Worm (Caenorhabditis elegans): Measurements from ENCODE around the gene hut-1.

Gene hut-1

ce11 chrIII:12746369-12746855 lies 35.1 kb downstream of the hut-1 start, which contains the start of gene Y111B2A.21:
Gene Y111B2A.21 (plus strand): TSS chrIII:12746419.
- TF ChIP-seq pqm-1 (tag; optimal IDR thresholded peaks at IDR 0.05) (no peak), ama-1 (optimal IDR thresholded peaks at IDR 0.05) (no peak), nhr-43 (tag; optimal IDR thresholded peaks at IDR 0.05; ENCODE audit: poor library complexity, severe bottlenecking) (no peak), ceh-9 (tag; optimal IDR thresholded peaks at IDR 0.05) (no peak), unc-62 (GFP tag; optimal IDR thresholded peaks at IDR 0.05) (no peak), lsy-12 (tag; optimal IDR thresholded peaks at IDR 0.05) (no peak)

ce11 chrIII:12750831-12751230 lies 39.5 kb downstream of the hut-1 start, which contains the start of the genes irld-60 and irld-20:
Gene irld-60 (minus strand): TSS chrIII:12750931.
Gene irld-20 (plus strand): TSS chrIII:12751109.
- TF ChIP-seq nhr-23 (tag; optimal IDR thresholded peaks at IDR 0.05), result no peak
- no peak for TF ChIP-seq skn-1 (tag; optimal IDR thresholded peaks at IDR 0.05)

- TF ChIP-seq egl-5 (tag; optimal IDR thresholded peaks at IDR 0.05) (no peak), R02D3.7 (tag; optimal IDR thresholded peaks at IDR 0.05) (no peak), egl-27 (tag; optimal IDR thresholded peaks at IDR 0.05) (no peak), nhr-25 (tag; optimal IDR thresholded peaks at IDR 0.05) (no peak), nhr-12 (tag; optimal IDR thresholded peaks at IDR 0.05) (no peak), nhr-23 (tag; optimal IDR thresholded peaks at IDR 0.05) (no peak)
Observed at ce11 chrIII:12755048-12755447, 43.7 kb downstream of the hut-1 start, which contains the start of gene srw-10. Gene srw-10 (plus strand): TSS chrIII:12755348.

- TF ChIP-seq lin-15B (tag; optimal IDR thresholded peaks at IDR 0.05) (no peak), fkh-2 (tag; optimal IDR thresholded peaks at IDR 0.05) (no peak), skn-1 (tag; optimal IDR thresholded peaks at IDR 0.05) (no peak), elt-2 (tag; optimal IDR thresholded peaks at IDR 0.05) (no peak), mdl-1 (tag; optimal IDR thresholded peaks at IDR 0.05) (no peak), nhr-43 (tag; optimal IDR thresholded peaks at IDR 0.05; ENCODE audit: poor library complexity, severe bottlenecking) (no peak), ceh-9 (tag; optimal IDR thresholded peaks at IDR 0.05) (no peak), nhr-12 (tag; optimal IDR thresholded peaks at IDR 0.05) (no peak), nfya-1 (tag; optimal IDR thresholded peaks at IDR 0.05; ENCODE audit: insufficient read depth) (no peak), elt-1 (tag; optimal IDR thresholded peaks at IDR 0.05) (no peak), sea-2 (GFP tag; optimal IDR thresholded peaks at IDR 0.05) (no peak), hmg-11 (tag; optimal IDR thresholded peaks at IDR 0.05) (no peak), fos-1 (tag; optimal IDR thresholded peaks at IDR 0.05) (no peak)
Observed at ce11 chrIII:12757367-12757766, 46.0 kb downstream of the hut-1 start, which contains the start of gene srw-9. Gene srw-9 (plus strand): TSS chrIII:12757667.

All from whole organism, L3 larva.